Worm (Caenorhabditis elegans): Measurements from ENCODE around the gene hpo-8.

ce11 chrV:6817184-6817583, 21.9 kb upstream of the hpo-8 start, which contains the start of gene dmsr-14:
- TF ChIP-seq vab-7 (GFP tag; IDR thresholded peaks at IDR 0.05) (no peak), mxl-2 (GFP tag; conservative IDR thresholded peaks at IDR 0.05) (no peak), skn-1 (tag; optimal IDR thresholded peaks at IDR 0.05) (no peak), nhr-10 (tag; optimal IDR thresholded peaks at IDR 0.05) (no peak), nhr-25 (tag; optimal IDR thresholded peaks at IDR 0.05; ENCODE audit: borderline replicate concordance, insufficient read depth) (no peak), daf-12 (tag; optimal IDR thresholded peaks at IDR 0.05) (no peak)

Measured in whole organism, L4 larva.